Worm (Caenorhabditis elegans) whole organism, early embryonic: ENCODE measurements around the gene inx-6.
A peak's percentile ranks its signal among the peaks of the same experiment; 100 is the strongest.

Experiments used
- B0310.2 ChIP-seq: sonication (generic microtip); optimal IDR thresholded peaks from 2 replicates; lab custom pipeline; 2016; ENCODE audit warnings: mild to moderate bottlenecking, missing genetic modification characterization, missing compliant biosample characterization
- F13C5.2 ChIP-seq: sonication (generic microtip); optimal IDR thresholded peaks from 2 replicates; lab custom pipeline; 2017; ENCODE audit warnings: mild to moderate bottlenecking, missing genetic modification characterization, inconsistent platforms, missing compliant biosample characterization
- aly-1 ChIP-seq: sonication (generic microtip); optimal IDR thresholded peaks from 2 replicates; lab custom pipeline; 2016; ENCODE audit warnings: missing genetic modification characterization, missing compliant biosample characterization
- ama-1 ChIP-seq: fragments of 150-350 bp; optimal IDR thresholded peaks from 2 replicates; lab custom pipeline; 2014
- ceh-13 ChIP-seq: fragments of 200-800 bp; sonication (Bioruptor generic); optimal IDR thresholded peaks from 2 replicates; lab custom pipeline; 2018; ENCODE audit warnings: mild to moderate bottlenecking, missing genetic modification characterization, missing compliant biosample characterization
- ceh-36 ChIP-seq: sonication (generic microtip); optimal IDR thresholded peaks from 2 replicates; lab custom pipeline; 2016; ENCODE audit warnings: missing genetic modification characterization, inconsistent platforms, missing compliant biosample characterization
- ets-7 ChIP-seq: sonication (generic microtip); optimal IDR thresholded peaks from 2 replicates; lab custom pipeline; 2016; ENCODE audit warnings: missing genotype, missing genetic modification characterization, missing compliant biosample characterization
- flt-1 ChIP-seq: fragments of 200-800 bp; sonication (Bioruptor generic); IDR thresholded peaks from 2 replicates; pipeline ENCODE4 v1.3.6; 2022; ENCODE audit warnings: missing genetic modification characterization, missing compliant biosample characterization
- hmbx-1 ChIP-seq: sonication (generic microtip); optimal IDR thresholded peaks from 2 replicates; lab custom pipeline; 2016; ENCODE audit warnings: mild to moderate bottlenecking, missing genetic modification characterization, missing compliant biosample characterization
- hmg-4 ChIP-seq: fragments of 200-800 bp; sonication (Bioruptor generic); optimal IDR thresholded peaks from 2 replicates; lab custom pipeline; 2018; ENCODE audit warnings: mild to moderate bottlenecking, missing genetic modification characterization, missing compliant biosample characterization
- hnd-1 ChIP-seq: sonication (generic microtip); optimal IDR thresholded peaks from 2 replicates; lab custom pipeline; 2016; ENCODE audit warnings: missing genetic modification characterization, missing compliant biosample characterization
- pes-1 ChIP-seq: fragments of 200-800 bp; sonication (Bioruptor generic); IDR thresholded peaks from 2 replicates; pipeline ENCODE4 v1.3.6; 2022; ENCODE audit warnings: missing genetic modification reagents, missing genetic modification characterization, missing compliant biosample characterization
- scrt-1 ChIP-seq: fragments of 200-800 bp; sonication (Bioruptor generic); IDR thresholded peaks from 2 replicates; pipeline ENCODE4 v1.3.6; 2022; ENCODE audit warnings: missing genetic modification characterization, missing compliant biosample characterization
- sea-1 ChIP-seq: fragments of 200-800 bp; sonication (Bioruptor generic); conservative IDR thresholded peaks from 2 replicates; pipeline ENCODE4 v1.3.6; 2022; ENCODE audit warnings: missing genetic modification characterization, missing compliant biosample characterization
- tbx-11 ChIP-seq: fragments of 200-800 bp; sonication (Bioruptor generic); IDR thresholded peaks from 2 replicates; pipeline ENCODE4 v1.3.6; 2022; ENCODE audit warnings: missing genetic modification characterization, missing compliant biosample characterization
- tbx-37 ChIP-seq: fragments of 200-800 bp; sonication (Bioruptor generic); conservative IDR thresholded peaks from 2 replicates; pipeline ENCODE4 v1.3.6; 2022; ENCODE audit warnings: missing genetic modification reagents, missing genetic modification characterization, missing compliant biosample characterization
- tra-4 ChIP-seq: sonication (generic microtip); optimal IDR thresholded peaks from 2 replicates; lab custom pipeline; 2017; ENCODE audit warnings: missing genetic modification characterization, missing compliant biosample characterization

The inx-6 gene

ce11 chrIV:12781804-12782449 lies 35.5 kb downstream of the inx-6 start:
- TF ChIP-seq aly-1 (no peak), flt-1 (GFP tag; lab: Robert Waterston, UW) (no peak), sea-1 (GFP tag; lab: Robert Waterston, UW) (0 out of 2 replicates have a peak, but pooled peaks have one; percentile 40), hmbx-1 (no peak), ets-7 (tag; lab: Kevin White, UChicago) (no peak), F13C5.2 (tag; lab: Kevin White, UChicago) (no peak), ceh-36 (tag; lab: Kevin White, UChicago) (no peak)

ce11 chrIV:12783165-12783564 lies 36.8 kb downstream of the inx-6 start:
- TF ChIP-seq hnd-1 (tag; lab: Kevin White, UChicago) (no peak), aly-1 (no peak), tra-4 (tag; lab: Kevin White, UChicago) (no peak), tbx-11 (no peak), hmbx-1 (no peak), B0310.2 (tag; lab: Kevin White, UChicago) (no peak), flt-1 (GFP tag; lab: Robert Waterston, UW) (no peak), ets-7 (tag; lab: Kevin White, UChicago) (no peak), ceh-13 (GFP tag; lab: Kevin White, UChicago) (no peak), hmg-4 (GFP tag; lab: Kevin White, UChicago) (no peak), F13C5.2 (tag; lab: Kevin White, UChicago) (no peak), ceh-36 (tag; lab: Kevin White, UChicago) (no peak), tbx-37 (GFP tag; lab: Robert Waterston, UW) (no peak), scrt-1 (GFP tag; lab: Robert Waterston, UW) (no peak), ama-1 (no peak), pes-1 (GFP tag; lab: Robert Waterston, UW) (no peak), sea-1 (GFP tag; lab: Robert Waterston, UW) (no peak)

ce11 chrIV:12785988-12786387 lies 39.6 kb downstream of the inx-6 start:
- TF ChIP-seq tra-4 (tag; lab: Kevin White, UChicago) (no peak), hmbx-1 (no peak)

ce11 chrIV:12789088-12789487 lies 42.7 kb downstream of the inx-6 start, which contains the start of gene F07C6.3:
TSS of gene F07C6.3 (plus strand) at chrIV:12789235.
- TF ChIP-seq ets-7 (tag; lab: Kevin White, UChicago) (no peak), hmbx-1 (no peak), ama-1 (no peak)

- TF ChIP-seq ceh-13 (GFP tag; lab: Kevin White, UChicago) (no peak), tbx-37 (GFP tag; lab: Robert Waterston, UW) (no peak), scrt-1 (GFP tag; lab: Robert Waterston, UW) (no peak), B0310.2 (tag; lab: Kevin White, UChicago) (no peak), hmg-4 (GFP tag; lab: Kevin White, UChicago) (no peak), hmbx-1 (no peak), ama-1 (no peak), tra-4 (tag; lab: Kevin White, UChicago) (no peak), sea-1 (GFP tag; lab: Robert Waterston, UW) (no peak), tbx-11 (no peak), F13C5.2 (tag; lab: Kevin White, UChicago) (no peak), pes-1 (GFP tag; lab: Robert Waterston, UW) (no peak), hnd-1 (tag; lab: Kevin White, UChicago) (no peak), ceh-36 (tag; lab: Kevin White, UChicago) (no peak), flt-1 (GFP tag; lab: Robert Waterston, UW) (no peak), ets-7 (tag; lab: Kevin White, UChicago) (no peak), aly-1 (no peak)
Measured at ce11 chrIV:12790871-12791270, 44.5 kb downstream of the inx-6 start, which contains the start of gene F07C6.2. TSS of gene F07C6.2 (plus strand) at chrIV:12791171.

- TF ChIP-seq ets-7 (tag; lab: Kevin White, UChicago) (no peak), hmg-4 (GFP tag; lab: Kevin White, UChicago) (no peak), ama-1 (no peak)
Measured at ce11 chrIV:12792494-12792893, 46.1 kb downstream of the inx-6 start, which contains the start of gene F07C6.6. TSS of gene F07C6.6 (plus strand) at chrIV:12792794.

ce11 chrIV:12793621-12794020 lies 47.2 kb downstream of the inx-6 start, which contains the start of gene pin-2:
TSS of gene pin-2 (plus strand) at chrIV:12793847.
- TF ChIP-seq B0310.2 (tag; lab: Kevin White, UChicago) (no peak), scrt-1 (GFP tag; lab: Robert Waterston, UW) (no peak), tra-4 (tag; lab: Kevin White, UChicago) (no peak), flt-1 (GFP tag; lab: Robert Waterston, UW) (no peak), sea-1 (GFP tag; lab: Robert Waterston, UW) (no peak), tbx-37 (GFP tag; lab: Robert Waterston, UW) (no peak), pes-1 (GFP tag; lab: Robert Waterston, UW) (no peak), tbx-11 (no peak), F13C5.2 (tag; lab: Kevin White, UChicago) (no peak), ama-1 (no peak), hmg-4 (GFP tag; lab: Kevin White, UChicago) (no peak), ets-7 (tag; lab: Kevin White, UChicago) (no peak), ceh-13 (GFP tag; lab: Kevin White, UChicago) (no peak), hmbx-1 (no peak)
